Worm (Caenorhabditis elegans) whole organism, L1 larva: ENCODE results near the gene C32H11.3.

Source experiments
- F16B12.6 ChIP-seq: fragments of 150-350 bp; optimal IDR thresholded peaks from 2 replicates; lab custom pipeline; 2014; ENCODE audit warnings: missing biosample characterization, missing genetic modification characterization
- Y116A8C.19 ChIP-seq: sonication (generic microtip); optimal IDR thresholded peaks from 2 replicates; lab custom pipeline; 2016; ENCODE audit warnings: missing compliant biosample characterization, missing genetic modification characterization, borderline replicate concordance
- aha-1 ChIP-seq: fragments of 150-350 bp; optimal IDR thresholded peaks from 2 replicates; lab custom pipeline; 2014; ENCODE audit warnings: missing biosample characterization, missing genetic modification characterization
- aly-2 ChIP-seq: fragments of 150-350 bp; optimal IDR thresholded peaks from 2 replicates; lab custom pipeline; 2014; ENCODE audit warnings: missing biosample characterization, missing genetic modification characterization
- blmp-1 ChIP-seq: fragments of 150-350 bp; optimal IDR thresholded peaks from 2 replicates; lab custom pipeline; 2014; ENCODE audit warnings: missing biosample characterization, missing genetic modification characterization
- ceh-63 ChIP-seq: fragments of 200-800 bp; sonication (Bioruptor generic); optimal IDR thresholded peaks from 2 replicates; lab custom pipeline; 2018; ENCODE audit warnings: mild to moderate bottlenecking, missing genetic modification characterization, missing compliant biosample characterization
- ceh-82 ChIP-seq, 3 experiments: fragments of 150-350 bp in 1 of 3; sonication (generic microtip) in 2 of 3; optimal IDR thresholded peaks; 2 replicates each; lab custom pipeline; 2014 to 2017; ENCODE audit warnings: missing biosample characterization in 3 of 3, missing genetic modification characterization in 3 of 3
- ces-1 ChIP-seq: fragments of 150-350 bp; optimal IDR thresholded peaks from 2 replicates; lab custom pipeline; 2014; ENCODE audit warnings: missing biosample characterization, missing genetic modification reagents, missing genetic modification characterization
- dsc-1 ChIP-seq: sonication (generic microtip); optimal IDR thresholded peaks from 2 replicates; lab custom pipeline; 2016; ENCODE audit warnings: mild to moderate bottlenecking, missing genetic modification characterization, missing compliant biosample characterization
- efl-1 ChIP-seq, 4 experiments: fragments of 150-350 bp; optimal IDR thresholded peaks in 3 of 4; peaks in 1 of 4; 1 replicate in 1 of 4; 2 replicates in 3 of 4; lab custom pipeline; 2014; ENCODE audit warnings: missing biosample characterization in 2 of 4, missing genetic modification characterization in 2 of 4, missing genetic modification reagents in 2 of 4
- efl-3 ChIP-seq: fragments of 200-800 bp; sonication (Bioruptor generic); optimal IDR thresholded peaks from 2 replicates; lab custom pipeline; 2018; ENCODE audit warnings: mild to moderate bottlenecking, missing genetic modification characterization, missing compliant biosample characterization
- elt-2 ChIP-seq: sonication (generic microtip); optimal IDR thresholded peaks from 2 replicates; lab custom pipeline; 2016; ENCODE audit warnings: missing genetic modification characterization, mild to moderate bottlenecking, inconsistent platforms, missing compliant biosample characterization, missing genetic modification reagents
- fkh-8 ChIP-seq: sonication (generic microtip); optimal IDR thresholded peaks from 2 replicates; lab custom pipeline; 2016; ENCODE audit warnings: mild to moderate bottlenecking, missing genetic modification characterization, missing compliant biosample characterization
- grh-1 ChIP-seq: fragments of 200-800 bp; sonication (Bioruptor generic); IDR thresholded peaks from 2 replicates; pipeline ENCODE4 v1.3.6; 2022; ENCODE audit warnings: missing genetic modification reagents, missing genetic modification characterization, missing compliant biosample characterization
- irx-1 ChIP-seq: sonication (generic microtip); optimal IDR thresholded peaks from 2 replicates; lab custom pipeline; 2016; ENCODE audit warnings: missing genetic modification characterization, missing compliant biosample characterization
- jun-1 ChIP-seq: fragments of 150-350 bp; optimal IDR thresholded peaks from 2 replicates; lab custom pipeline; 2014; ENCODE audit warnings: missing biosample characterization, missing genetic modification reagents, missing genetic modification characterization
- lir-3 ChIP-seq: sonication (generic microtip); optimal IDR thresholded peaks from 2 replicates; lab custom pipeline; 2016; ENCODE audit warnings: mild to moderate bottlenecking, missing genetic modification characterization, moderate library complexity, missing compliant biosample characterization; ENCODE audit not compliant: poor library complexity
- lsy-2 ChIP-seq, 2 experiments: fragments of 150-350 bp; optimal IDR thresholded peaks; 2 replicates each; lab custom pipeline; 2014; ENCODE audit warnings: missing biosample characterization in 2 of 2, missing genetic modification characterization in 2 of 2
- nhr-12 ChIP-seq: sonication (generic microtip); optimal IDR thresholded peaks from 2 replicates; lab custom pipeline; 2017; ENCODE audit warnings: missing biosample characterization, missing genetic modification characterization
- nhr-19 ChIP-seq: fragments of 200-800 bp; sonication (Bioruptor generic); conservative IDR thresholded peaks from 2 replicates; pipeline ENCODE4 v1.3.6; 2022; ENCODE audit warnings: missing genetic modification characterization, missing compliant biosample characterization
- nhr-76 ChIP-seq: sonication (generic microtip); optimal IDR thresholded peaks from 2 replicates; lab custom pipeline; 2017; ENCODE audit warnings: missing biosample characterization, missing genetic modification characterization
- nhr-77 ChIP-seq: fragments of 150-350 bp; optimal IDR thresholded peaks from 2 replicates; lab custom pipeline; 2014; ENCODE audit warnings: missing biosample characterization, missing genetic modification characterization
- pax-3 ChIP-seq: fragments of 200-800 bp; sonication (Bioruptor generic); optimal IDR thresholded peaks from 2 replicates; lab custom pipeline; 2018; ENCODE audit warnings: mild to moderate bottlenecking, missing genetic modification characterization, moderate library complexity, missing compliant biosample characterization
- skn-1 ChIP-seq: fragments of 150-350 bp; optimal IDR thresholded peaks from 2 replicates; lab custom pipeline; 2014; ENCODE audit warnings: missing biosample characterization, missing genetic modification characterization
- snu-23 ChIP-seq: sonication (generic microtip); optimal IDR thresholded peaks from 2 replicates; lab custom pipeline; 2016; ENCODE audit warnings: missing genetic modification characterization, missing compliant biosample characterization
- sox-4 ChIP-seq: sonication (generic microtip); optimal IDR thresholded peaks from 2 replicates; lab custom pipeline; 2016; ENCODE audit warnings: missing genetic modification characterization, missing compliant biosample characterization
- sup-37 ChIP-seq: fragments of 200-800 bp; sonication (Bioruptor generic); optimal IDR thresholded peaks from 2 replicates; lab custom pipeline; 2018; ENCODE audit warnings: mild to moderate bottlenecking, missing genetic modification characterization, missing compliant biosample characterization
- tbx-2 ChIP-seq: sonication (generic microtip); optimal IDR thresholded peaks from 2 replicates; lab custom pipeline; 2016; ENCODE audit warnings: missing genetic modification characterization, missing compliant biosample characterization
- tlp-1 ChIP-seq: fragments of 150-350 bp; optimal IDR thresholded peaks from 2 replicates; lab custom pipeline; 2014; ENCODE audit warnings: missing biosample characterization, missing genetic modification characterization
- unc-86 ChIP-seq: sonication (generic microtip); optimal IDR thresholded peaks from 2 replicates; lab custom pipeline; 2016; ENCODE audit warnings: missing genetic modification characterization, missing compliant biosample characterization
- unc-98 ChIP-seq: fragments of 200-800 bp; sonication (Bioruptor generic); IDR thresholded peaks from 2 replicates; pipeline ENCODE4 v1.3.6; 2022; ENCODE audit warnings: missing genetic modification characterization, missing compliant biosample characterization
- vab-15 ChIP-seq: sonication (generic microtip); optimal IDR thresholded peaks from 2 replicates; lab custom pipeline; 2017; ENCODE audit warnings: missing genotype, mild to moderate bottlenecking, missing genetic modification characterization, missing compliant biosample characterization
- zag-1 ChIP-seq: fragments of 150-350 bp; optimal IDR thresholded peaks from 2 replicates; lab custom pipeline; 2014; ENCODE audit warnings: missing biosample characterization, missing genetic modification characterization

The C32H11.3 gene

ce11 chrIV:12957730-12958129, 39.4 kb downstream of the C32H11.3 start, which contains the start of gene F55G11.6:
Gene F55G11.6, plus strand, starts transcription at chrIV:12958030.
- no peak for TF ChIP-seq nhr-19
- no peak for TF ChIP-seq sup-37 (GFP tag; lab: Kevin White, UChicago)
- TF ChIP-seq blmp-1 (tag; lab: Kevin White, UChicago): no peak
- no peak for TF ChIP-seq jun-1
- no peak for TF ChIP-seq sox-4 (tag; lab: Kevin White, UChicago)
- TF ChIP-seq aha-1 (tag; lab: Kevin White, UChicago): no peak
- no peak for TF ChIP-seq nhr-12 (tag; lab: Kevin White, UChicago)
- TF ChIP-seq skn-1 (tag; lab: Kevin White, UChicago): no peak
- TF ChIP-seq ceh-82 (tag; optimal IDR thresholded peaks at IDR 0.05; lab: Kevin White, UChicago): no peak
- no peak for TF ChIP-seq Y116A8C.19 (tag; lab: Kevin White, UChicago)
- no peak for TF ChIP-seq irx-1 (tag; lab: Kevin White, UChicago)
- TF ChIP-seq nhr-76: no peak
- TF ChIP-seq snu-23 (GFP tag; lab: Kevin White, UChicago): no peak
- no peak for TF ChIP-seq nhr-77 (tag; lab: Kevin White, UChicago)

DNA sequence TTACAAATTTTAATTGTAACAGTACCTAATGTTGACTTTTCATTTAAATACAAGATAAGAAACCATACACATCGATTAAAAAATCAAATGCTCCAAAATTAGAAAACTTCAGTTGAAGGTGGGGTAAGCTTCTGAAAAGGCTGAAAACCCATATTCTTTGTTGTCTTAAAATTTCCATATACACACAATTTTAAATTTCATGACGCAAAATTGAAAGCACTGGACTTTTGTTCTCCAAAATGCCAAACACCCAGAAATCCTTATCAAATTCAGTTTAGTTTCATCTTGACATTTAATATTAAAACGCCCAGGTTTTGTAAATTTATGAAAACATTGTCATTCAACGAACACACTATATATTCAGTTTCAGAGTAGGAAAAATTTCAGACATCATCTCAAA, 41.8 kb downstream of the C32H11.3 start, which contains the start of gene F55G11.7:
TSS of gene F55G11.7 (plus strand) at position 301 of the 400 bp plus-strand sequence.
- no peak for TF ChIP-seq ceh-82 (tag; optimal IDR thresholded peaks at IDR 0.05; lab: Kevin White, UChicago)
- TF ChIP-seq unc-98: no peak
- no peak for TF ChIP-seq vab-15
- TF ChIP-seq efl-1 (optimal IDR thresholded peaks at IDR 0.05; lab: Kevin White, UChicago): no peak
- TF ChIP-seq efl-1 (GFP tag; optimal IDR thresholded peaks at IDR 0.05 in 1 of 2; lab: Kevin White, UChicago): peak in 1 of 2 experiments; percentile 56
- TF ChIP-seq F16B12.6: no peak

ce11 chrIV:12962564-12962963, 44.2 kb downstream of the C32H11.3 start, which contains the start of gene F55G11.8:
Gene F55G11.8, plus strand, starts transcription at chrIV:12962808.
- TF ChIP-seq snu-23 (GFP tag; lab: Kevin White, UChicago) (no peak), ceh-63 (GFP tag; lab: Kevin White, UChicago) (no peak), elt-2 (peak; percentile 65), nhr-12 (tag; lab: Kevin White, UChicago) (no peak), tlp-1 (tag; lab: Kevin White, UChicago) (no peak), grh-1 (GFP tag; lab: Robert Waterston, UW) (no peak)

DNA sequence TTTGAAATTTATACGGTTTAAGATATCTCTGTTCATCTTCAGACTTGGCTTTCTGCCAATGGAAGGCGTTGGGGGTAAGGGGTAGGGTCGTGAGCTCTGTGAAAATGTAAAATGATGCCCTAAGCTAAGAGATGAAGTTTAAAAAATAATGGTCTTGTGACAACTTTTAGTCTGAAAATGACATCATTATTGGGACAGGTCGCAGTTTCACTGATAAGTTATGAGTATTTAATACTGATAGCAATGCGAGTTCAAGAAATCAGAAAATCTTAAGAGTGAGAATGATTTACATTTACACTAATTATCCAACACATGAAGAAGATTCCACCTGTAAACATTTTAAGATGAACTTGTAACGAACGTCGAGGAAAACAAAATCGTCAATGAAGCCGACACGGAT, 46.3 kb downstream of the C32H11.3 start:
- TF ChIP-seq lsy-2 (tag; optimal IDR thresholded peaks at IDR 0.05; lab: Kevin White, UChicago): no peak
- no peak for TF ChIP-seq efl-1 (optimal IDR thresholded peaks at IDR 0.05; lab: Kevin White, UChicago)
- TF ChIP-seq efl-1 (GFP tag; optimal IDR thresholded peaks at IDR 0.05 in 1 of 2; lab: Kevin White, UChicago): peak in 1 of 2 experiments; percentile 15
- no peak for TF ChIP-seq efl-3 (GFP tag; lab: Kevin White, UChicago)
- no peak for TF ChIP-seq dsc-1 (tag; lab: Kevin White, UChicago)
- no peak for TF ChIP-seq tlp-1 (tag; lab: Kevin White, UChicago)
- TF ChIP-seq elt-2: peak; percentile 74
- no peak for TF ChIP-seq zag-1
- no peak for TF ChIP-seq ces-1 (GFP tag; lab: Kevin White, UChicago)
- TF ChIP-seq fkh-8 (tag; lab: Kevin White, UChicago): no peak
- TF ChIP-seq F16B12.6: no peak

DNA sequence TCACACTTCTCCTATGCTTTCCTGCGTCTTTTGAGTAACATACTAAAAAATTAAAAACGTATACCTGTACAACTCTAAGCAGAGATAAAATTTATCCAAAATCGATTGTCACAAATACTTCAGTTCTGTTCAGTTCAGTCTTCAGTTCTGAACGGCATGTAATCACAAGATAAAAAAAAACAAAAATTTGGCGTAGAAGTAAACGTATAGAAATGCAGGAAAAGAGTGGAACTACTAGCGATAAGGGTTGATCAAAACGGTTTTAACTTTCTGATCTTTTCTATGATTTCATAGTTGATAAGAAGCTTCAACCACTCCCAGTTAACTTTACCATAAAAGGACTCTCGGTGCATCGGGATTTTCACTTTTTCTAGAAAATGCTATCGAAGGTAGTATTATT, 46.7 kb downstream of the C32H11.3 start, which contains the start of gene dod-22:
TSS of gene dod-22 (plus strand) at position 301 of the 400 bp plus-strand sequence.
- TF ChIP-seq pax-3: no peak
- no peak for TF ChIP-seq nhr-77 (tag; lab: Kevin White, UChicago)
- no peak for TF ChIP-seq aly-2 (tag; lab: Kevin White, UChicago)
- no peak for TF ChIP-seq zag-1
- TF ChIP-seq lir-3 (tag; lab: Kevin White, UChicago): no peak
- TF ChIP-seq sup-37 (GFP tag; lab: Kevin White, UChicago): no peak
- TF ChIP-seq efl-1 (optimal IDR thresholded peaks at IDR 0.05; lab: Kevin White, UChicago): no peak
- TF ChIP-seq efl-1 (GFP tag; optimal IDR thresholded peaks at IDR 0.05 in 1 of 2; lab: Kevin White, UChicago): no peak
- TF ChIP-seq tbx-2 (tag; lab: Kevin White, UChicago): no peak
- no peak for TF ChIP-seq unc-86 (tag; lab: Kevin White, UChicago)
